Worm (Caenorhabditis elegans) whole organism, L1 larva: ENCODE data around the gene npr-21.
A peak's percentile ranks its signal among the peaks of the same experiment; 100 is the strongest.

Experiments
- C34B4.2 ChIP-seq: sonication (generic microtip); optimal IDR thresholded peaks from 2 replicates; lab custom pipeline; 2017; ENCODE audit warnings: mild to moderate bottlenecking, missing genetic modification characterization, missing compliant biosample characterization
- F16B12.6 ChIP-seq: fragments of 150-350 bp; optimal IDR thresholded peaks from 2 replicates; lab custom pipeline; 2014; ENCODE audit warnings: missing biosample characterization, missing genetic modification characterization
- ama-1 ChIP-seq: fragments of 150-350 bp; optimal IDR thresholded peaks from 2 replicates; lab custom pipeline; 2014
- ceh-82 ChIP-seq, 3 experiments: fragments of 150-350 bp in 1 of 3; sonication (generic microtip) in 2 of 3; optimal IDR thresholded peaks; 2 replicates each; lab custom pipeline; 2014 to 2017; ENCODE audit warnings: missing biosample characterization in 3 of 3, missing genetic modification characterization in 3 of 3
- ceh-88 ChIP-seq: fragments of 200-800 bp; sonication (Bioruptor generic); IDR thresholded peaks from 2 replicates; pipeline ENCODE4 v1.3.6; 2022; ENCODE audit warnings: missing genetic modification characterization, missing compliant biosample characterization
- ceh-90 ChIP-seq: sonication (generic microtip); optimal IDR thresholded peaks from 2 replicates; lab custom pipeline; 2016; ENCODE audit warnings: missing genetic modification characterization, missing compliant biosample characterization
- dsc-1 ChIP-seq: sonication (generic microtip); optimal IDR thresholded peaks from 2 replicates; lab custom pipeline; 2016; ENCODE audit warnings: mild to moderate bottlenecking, missing genetic modification characterization, missing compliant biosample characterization
- elt-2 ChIP-seq: sonication (generic microtip); optimal IDR thresholded peaks from 2 replicates; lab custom pipeline; 2016; ENCODE audit warnings: missing genetic modification characterization, mild to moderate bottlenecking, inconsistent platforms, missing compliant biosample characterization, missing genetic modification reagents
- hlh-17 ChIP-seq: fragments of 200-800 bp; sonication (Bioruptor generic); optimal IDR thresholded peaks from 2 replicates; lab custom pipeline; 2018; ENCODE audit warnings: missing genetic modification characterization, mild to moderate bottlenecking, missing compliant biosample characterization, moderate library complexity, borderline replicate concordance
- irx-1 ChIP-seq: sonication (generic microtip); optimal IDR thresholded peaks from 2 replicates; lab custom pipeline; 2016; ENCODE audit warnings: missing genetic modification characterization, missing compliant biosample characterization
- isw-1 ChIP-seq: fragments of 200-800 bp; sonication (Bioruptor generic); IDR thresholded peaks from 2 replicates; pipeline ENCODE4 v1.3.6; 2022; ENCODE audit warnings: missing genetic modification characterization, missing compliant biosample characterization
- jun-1 ChIP-seq: fragments of 150-350 bp; optimal IDR thresholded peaks from 2 replicates; lab custom pipeline; 2014; ENCODE audit warnings: missing biosample characterization, missing genetic modification reagents, missing genetic modification characterization
- lin-13 ChIP-seq: fragments of 150-350 bp; optimal IDR thresholded peaks from 2 replicates; lab custom pipeline; 2014; ENCODE audit warnings: missing biosample characterization, missing genetic modification reagents, missing genetic modification characterization
- lin-15B ChIP-seq: fragments of 150-350 bp; sonication (generic microtip); optimal IDR thresholded peaks from 3 replicates; lab custom pipeline; 2014; ENCODE audit warnings: missing biosample characterization, missing genetic modification characterization
- lin-35 ChIP-seq, 2 experiments: fragments of 150-350 bp; optimal IDR thresholded peaks; 2 replicates each; lab custom pipeline; 2014; ENCODE audit warnings: missing biosample characterization in 2 of 2, missing genetic modification characterization in 2 of 2, missing genetic modification reagents in 2 of 2
- lin-39 ChIP-seq: fragments of 150-350 bp; optimal IDR thresholded peaks from 2 replicates; lab custom pipeline; 2014; ENCODE audit warnings: missing biosample characterization, missing genetic modification reagents, missing genetic modification characterization
- lir-3 ChIP-seq: sonication (generic microtip); optimal IDR thresholded peaks from 2 replicates; lab custom pipeline; 2016; ENCODE audit warnings: mild to moderate bottlenecking, missing genetic modification characterization, moderate library complexity, missing compliant biosample characterization; ENCODE audit not compliant: poor library complexity
- mab-9 ChIP-seq: fragments of 200-800 bp; sonication (Bioruptor generic); IDR thresholded peaks from 2 replicates; pipeline ENCODE4 v1.3.6; 2022; ENCODE audit warnings: missing genetic modification reagents, missing genetic modification characterization, missing compliant biosample characterization
- mdl-1 ChIP-seq, 2 experiments: fragments of 150-350 bp; optimal IDR thresholded peaks; 2 replicates each; lab custom pipeline; 2014 to 2017; ENCODE audit warnings: missing biosample characterization in 2 of 2, missing genetic modification characterization in 2 of 2, inconsistent platforms in 1 of 2
- mep-1 ChIP-seq: fragments of 150-350 bp; optimal IDR thresholded peaks from 2 replicates; lab custom pipeline; 2014; ENCODE audit warnings: missing biosample characterization, missing genetic modification characterization
- nhr-12 ChIP-seq: sonication (generic microtip); optimal IDR thresholded peaks from 2 replicates; lab custom pipeline; 2017; ENCODE audit warnings: missing biosample characterization, missing genetic modification characterization
- nhr-20 ChIP-seq: sonication (generic microtip); optimal IDR thresholded peaks from 2 replicates; lab custom pipeline; 2016; ENCODE audit warnings: mild to moderate bottlenecking, missing genetic modification characterization, missing compliant biosample characterization
- nhr-71 ChIP-seq: sonication (generic microtip); optimal IDR thresholded peaks from 2 replicates; lab custom pipeline; 2016; ENCODE audit warnings: mild to moderate bottlenecking, missing genetic modification characterization, moderate library complexity, missing compliant biosample characterization
- nhr-84 ChIP-seq: sonication (generic microtip); optimal IDR thresholded peaks from 2 replicates; lab custom pipeline; 2017; ENCODE audit warnings: missing biosample characterization, missing genetic modification characterization
- nhr-85 ChIP-seq: sonication (generic microtip); peaks from one replicate; lab custom pipeline; 2016; ENCODE audit warnings: missing genetic modification characterization, inconsistent platforms, missing compliant biosample characterization
- nhr-90 ChIP-seq: sonication (generic microtip); optimal IDR thresholded peaks from 2 replicates; lab custom pipeline; 2016; ENCODE audit warnings: mild to moderate bottlenecking, missing genetic modification characterization, missing compliant biosample characterization; ENCODE audit not compliant: poor library complexity
- pag-3 ChIP-seq: sonication (generic microtip); optimal IDR thresholded peaks from 2 replicates; lab custom pipeline; 2017; ENCODE audit warnings: missing genetic modification characterization, mild to moderate bottlenecking, missing compliant biosample characterization, antibody characterized with exemption, borderline replicate concordance; ENCODE audit not compliant: insufficient read depth
- pqm-1 ChIP-seq: sonication (generic microtip); optimal IDR thresholded peaks from 3 replicates; lab custom pipeline; 2017; ENCODE audit warnings: missing biosample characterization, missing genetic modification characterization
- skn-1 ChIP-seq: fragments of 150-350 bp; optimal IDR thresholded peaks from 2 replicates; lab custom pipeline; 2014; ENCODE audit warnings: missing biosample characterization, missing genetic modification characterization
- snpc-4 ChIP-seq: fragments of 150-350 bp; optimal IDR thresholded peaks from 2 replicates; lab custom pipeline; 2014; ENCODE audit warnings: missing biosample characterization, missing genetic modification characterization
- sox-4 ChIP-seq: sonication (generic microtip); optimal IDR thresholded peaks from 2 replicates; lab custom pipeline; 2016; ENCODE audit warnings: missing genetic modification characterization, missing compliant biosample characterization
- sptf-1 ChIP-seq: fragments of 150-350 bp; optimal IDR thresholded peaks from 2 replicates; lab custom pipeline; 2014; ENCODE audit warnings: missing biosample characterization, missing genetic modification characterization
- sup-37 ChIP-seq: fragments of 200-800 bp; sonication (Bioruptor generic); optimal IDR thresholded peaks from 2 replicates; lab custom pipeline; 2018; ENCODE audit warnings: mild to moderate bottlenecking, missing genetic modification characterization, missing compliant biosample characterization
- tbx-2 ChIP-seq: sonication (generic microtip); optimal IDR thresholded peaks from 2 replicates; lab custom pipeline; 2016; ENCODE audit warnings: missing genetic modification characterization, missing compliant biosample characterization
- tlp-1 ChIP-seq: fragments of 150-350 bp; optimal IDR thresholded peaks from 2 replicates; lab custom pipeline; 2014; ENCODE audit warnings: missing biosample characterization, missing genetic modification characterization
- unc-30 ChIP-seq: sonication (generic microtip); optimal IDR thresholded peaks from 2 replicates; lab custom pipeline; 2017; ENCODE audit warnings: missing biosample characterization, missing genetic modification characterization
- unc-86 ChIP-seq: sonication (generic microtip); optimal IDR thresholded peaks from 2 replicates; lab custom pipeline; 2016; ENCODE audit warnings: missing genetic modification characterization, missing compliant biosample characterization
- unc-98 ChIP-seq: fragments of 200-800 bp; sonication (Bioruptor generic); IDR thresholded peaks from 2 replicates; pipeline ENCODE4 v1.3.6; 2022; ENCODE audit warnings: missing genetic modification characterization, missing compliant biosample characterization
- vab-15 ChIP-seq: sonication (generic microtip); optimal IDR thresholded peaks from 2 replicates; lab custom pipeline; 2017; ENCODE audit warnings: missing genotype, mild to moderate bottlenecking, missing genetic modification characterization, missing compliant biosample characterization
- ztf-11 ChIP-seq, 2 experiments: sonication (generic microtip); optimal IDR thresholded peaks; 2 replicates each; lab custom pipeline; 2016 to 2017; ENCODE audit warnings: missing genetic modification characterization in 2 of 2, missing biosample characterization in 1 of 2, missing compliant biosample characterization in 1 of 2
- ztf-4 ChIP-seq: fragments of 150-350 bp; optimal IDR thresholded peaks from 2 replicates; lab custom pipeline; 2014; ENCODE audit warnings: missing biosample characterization, missing genetic modification characterization

Gene npr-21

ce11 chrX:17138060-17138557, 19.7 kb downstream of the npr-21 start, which contains the start of gene cnp-3 (continued):
- TF ChIP-seq lin-39: no peak
- no peak for TF ChIP-seq sup-37 (GFP tag; lab: Kevin White, UChicago)
- no peak for TF ChIP-seq vab-15 (tag; lab: Kevin White, UChicago)
- TF ChIP-seq mep-1 (tag; lab: Kevin White, UChicago): no peak
- TF ChIP-seq lir-3 (tag; lab: Kevin White, UChicago): no peak
- TF ChIP-seq dsc-1 (tag; lab: Kevin White, UChicago): no peak
- no peak for TF ChIP-seq nhr-84
- TF ChIP-seq irx-1: no peak
- TF ChIP-seq ceh-90 (tag; lab: Kevin White, UChicago): no peak
- no peak for TF ChIP-seq ceh-82 (tag; optimal IDR thresholded peaks at IDR 0.05; lab: Kevin White, UChicago)
- TF ChIP-seq tlp-1 (tag; lab: Kevin White, UChicago): no peak
- TF ChIP-seq unc-86 (tag; lab: Kevin White, UChicago): no peak
- no peak for TF ChIP-seq mab-9
- no peak for TF ChIP-seq C34B4.2 (tag; lab: Kevin White, UChicago)
- no peak for TF ChIP-seq unc-30 (tag; lab: Kevin White, UChicago)
- TF ChIP-seq lin-15B (tag; lab: Kevin White, UChicago): no peak
- no peak for TF ChIP-seq ceh-88 (GFP tag; lab: Robert Waterston, UW)
- TF ChIP-seq sptf-1 (tag; lab: Kevin White, UChicago): no peak
- TF ChIP-seq mdl-1 (tag; optimal IDR thresholded peaks at IDR 0.05; lab: Kevin White, UChicago): peak in 1 of 2 experiments; percentile 63
- TF ChIP-seq pag-3: no peak
- peak; percentile 54 for TF ChIP-seq nhr-71 (tag; lab: Kevin White, UChicago)
- no peak for TF ChIP-seq hlh-17
- TF ChIP-seq isw-1 (GFP tag; lab: Robert Waterston, UW): no peak
- no peak for TF ChIP-seq sox-4 (tag; lab: Kevin White, UChicago)
- TF ChIP-seq unc-98 (GFP tag; lab: Robert Waterston, UW): no peak
- no peak for TF ChIP-seq lin-13 (GFP tag; lab: Kevin White, UChicago)
- no peak for TF ChIP-seq snpc-4 (tag; lab: Kevin White, UChicago)
- no peak for TF ChIP-seq F16B12.6
- TF ChIP-seq tbx-2 (tag; lab: Kevin White, UChicago): peak; percentile 31
- no peak for TF ChIP-seq pqm-1
- TF ChIP-seq ztf-11 (tag; optimal IDR thresholded peaks at IDR 0.05; lab: Kevin White, UChicago): no peak

ce11 chrX:17135704-17136103, 22.1 kb downstream of the npr-21 start:
- TF ChIP-seq lin-13 (GFP tag; lab: Kevin White, UChicago) (peak; percentile 4), skn-1 (tag; lab: Kevin White, UChicago) (peak; percentile 28), ztf-4 (no peak), elt-2 (peak; percentile 70), mep-1 (tag; lab: Kevin White, UChicago) (peak; percentile 10), vab-15 (tag; lab: Kevin White, UChicago) (no peak), nhr-90 (tag; lab: Kevin White, UChicago) (peak; percentile 37), nhr-20 (tag; lab: Kevin White, UChicago) (peak; percentile 2), nhr-71 (tag; lab: Kevin White, UChicago) (peak; percentile 22), sptf-1 (tag; lab: Kevin White, UChicago) (no peak), dsc-1 (tag; lab: Kevin White, UChicago) (no peak), jun-1 (no peak), nhr-12 (no peak), ama-1 (lab: Kevin White, UChicago) (peak; percentile 11), nhr-85 (peak; percentile 54), lin-35 (GFP tag; optimal IDR thresholded peaks at IDR 0.05; lab: Kevin White, UChicago) (peak in 1 of 2 experiments; percentile 31)
